Fruit fly (Drosophila melanogaster): ENCODE measurements around the gene RpS12.

RpS12 gene

dm6 chr3L:13021727-13022126 is 1.4 kb upstream of the RpS12 start:
- peak; percentile 53 for TF ChIP-seq dsf (GFP tag; optimal IDR thresholded peaks at IDR 0.05; ENCODE audit: borderline replicate concordance)
- TF ChIP-seq pan (optimal IDR thresholded peaks at IDR 0.05) = no peak
- no peak for TF ChIP-seq lola (GFP tag; optimal IDR thresholded peaks at IDR 0.05)
- peak; percentile 78 for TF ChIP-seq ey (GFP tag; optimal IDR thresholded peaks at IDR 0.05)
- TF ChIP-seq Myc (optimal IDR thresholded peaks at IDR 0.05) = no peak
- TF ChIP-seq psq (GFP tag; optimal IDR thresholded peaks at IDR 0.05) = peak; percentile 57
- TF ChIP-seq Jra (GFP tag; optimal IDR thresholded peaks at IDR 0.05) = peak; percentile 4
- no peak for TF ChIP-seq GATAd (GFP tag; optimal IDR thresholded peaks at IDR 0.05)
- TF ChIP-seq CG32264 (GFP tag; optimal IDR thresholded peaks at IDR 0.05) = peak; percentile 38
- no peak for TF ChIP-seq Mio (GFP tag; optimal IDR thresholded peaks at IDR 0.05)
- TF ChIP-seq OdsH (GFP tag; optimal IDR thresholded peaks at IDR 0.05) = peak; percentile 72
- TF ChIP-seq brk (GFP tag; optimal IDR thresholded peaks at IDR 0.05) = peak; percentile 50
- no peak for TF ChIP-seq CG9705 (GFP tag; optimal IDR thresholded peaks at IDR 0.05)
- TF ChIP-seq Sp1 (GFP tag; optimal IDR thresholded peaks at IDR 0.05) = peak; percentile 61
- TF ChIP-seq br (GFP tag; optimal IDR thresholded peaks at IDR 0.05) = peak; percentile 75
- TF ChIP-seq h (GFP tag; optimal IDR thresholded peaks at IDR 0.05) = peak; percentile 74
- TF ChIP-seq N (GFP tag; optimal IDR thresholded peaks at IDR 0.05) = no peak
- TF ChIP-seq woc (GFP tag; optimal IDR thresholded peaks at IDR 0.05) = no peak
- TF ChIP-seq rgr (GFP tag; optimal IDR thresholded peaks at IDR 0.05) = peak; percentile 75
- TF ChIP-seq jim (GFP tag; optimal IDR thresholded peaks at IDR 0.05) = no peak
- no peak for TF ChIP-seq sage (GFP tag; optimal IDR thresholded peaks at IDR 0.05)
- TF ChIP-seq Dfd (GFP tag; optimal IDR thresholded peaks at IDR 0.05) = no peak
- TF ChIP-seq CrebA (GFP tag; optimal IDR thresholded peaks at IDR 0.05; ENCODE audit: borderline replicate concordance) = no peak
- peak; percentile 80 for TF ChIP-seq tai (GFP tag; optimal IDR thresholded peaks at IDR 0.05)
- peak; percentile 61 for TF ChIP-seq HLH106 (tag; optimal IDR thresholded peaks at IDR 0.05)
- no peak for TF ChIP-seq Rel (GFP tag; optimal IDR thresholded peaks at IDR 0.05)
- TF ChIP-seq Rel (tag; optimal IDR thresholded peaks at IDR 0.05) = no peak
- TF ChIP-seq dl (GFP tag; optimal IDR thresholded peaks at IDR 0.05; ENCODE audit: insufficient read depth in 1 of 2, partially characterized antibody in 2 of 2) = no peak
- TF ChIP-seq foxo (GFP tag; optimal IDR thresholded peaks at IDR 0.05) = peak in 1 of 2 experiments; percentile 78
- TF ChIP-seq Abd-B (GFP tag; optimal IDR thresholded peaks at IDR 0.05) = no peak
- TF ChIP-seq Hnf4 (GFP tag; optimal IDR thresholded peaks at IDR 0.05) = peak; percentile 58
- no peak for TF ChIP-seq Hr78 (GFP tag; optimal IDR thresholded peaks at IDR 0.05)
- no peak for TF ChIP-seq sv (GFP tag; optimal IDR thresholded peaks at IDR 0.05)
- peak; percentile 31 for TF ChIP-seq dmrt93B (GFP tag; optimal IDR thresholded peaks at IDR 0.05)
- TF ChIP-seq Dif (GFP tag; optimal IDR thresholded peaks at IDR 0.05; ENCODE audit: partially characterized antibody) = no peak
- TF ChIP-seq fru (GFP tag; optimal IDR thresholded peaks at IDR 0.05) = peak; percentile 78

DNA sequence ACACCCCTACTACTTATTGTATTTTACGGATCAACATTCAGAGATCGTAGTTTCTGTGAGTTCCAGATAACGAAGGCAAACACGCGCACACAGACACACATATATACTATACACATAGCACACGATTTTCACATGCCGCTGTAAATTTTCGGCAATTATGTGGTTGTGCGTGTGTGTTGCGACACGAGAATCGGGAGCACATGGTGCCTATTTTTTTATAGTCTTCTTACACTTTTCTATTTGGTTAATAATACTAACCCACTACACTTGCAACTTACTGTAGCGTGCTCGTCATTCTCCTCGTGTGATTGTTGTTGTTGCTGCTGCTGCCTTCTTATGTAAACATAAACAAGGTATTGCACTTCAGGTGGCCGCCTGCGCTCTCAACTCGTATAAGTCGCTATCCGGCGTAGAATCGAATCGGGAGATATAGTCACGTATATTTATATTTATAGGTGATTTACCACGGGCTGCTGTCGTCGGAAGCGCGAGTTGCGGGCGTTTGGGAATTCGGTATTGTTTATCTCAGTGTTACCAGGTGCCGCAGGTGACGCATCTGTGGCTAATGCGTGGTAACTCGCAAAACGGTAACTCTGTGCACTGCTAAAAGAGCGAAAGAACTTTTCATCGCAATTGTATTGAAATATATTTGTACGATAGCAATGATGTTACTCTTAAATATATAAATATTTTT is 845 bp upstream of the RpS12 start, which contains the start of gene Adk2:
Adk2 (minus strand) TSS at position 529 of the 694 bp plus-strand sequence.
- no peak for TF ChIP-seq Dif (GFP tag; optimal IDR thresholded peaks at IDR 0.05; ENCODE audit: partially characterized antibody)
- no peak for TF ChIP-seq foxo (GFP tag; optimal IDR thresholded peaks at IDR 0.05)
- TF ChIP-seq h (GFP tag; optimal IDR thresholded peaks at IDR 0.05) = peak; percentile 10
- peak; percentile 40 for TF ChIP-seq rgr (GFP tag; optimal IDR thresholded peaks at IDR 0.05)
- TF ChIP-seq Hnf4 (GFP tag; optimal IDR thresholded peaks at IDR 0.05) = no peak
- TF ChIP-seq br (GFP tag; optimal IDR thresholded peaks at IDR 0.05) = no peak
- no peak for TF ChIP-seq CG32264 (GFP tag; optimal IDR thresholded peaks at IDR 0.05)
- no peak for TF ChIP-seq Rel (GFP tag; optimal IDR thresholded peaks at IDR 0.05)
- peak; percentile 78 for TF ChIP-seq Rel (tag; optimal IDR thresholded peaks at IDR 0.05)
- TF ChIP-seq Hr83 (GFP tag; optimal IDR thresholded peaks at IDR 0.05; ENCODE audit: poor library complexity, severe bottlenecking) = peak; percentile 39

DNA sequence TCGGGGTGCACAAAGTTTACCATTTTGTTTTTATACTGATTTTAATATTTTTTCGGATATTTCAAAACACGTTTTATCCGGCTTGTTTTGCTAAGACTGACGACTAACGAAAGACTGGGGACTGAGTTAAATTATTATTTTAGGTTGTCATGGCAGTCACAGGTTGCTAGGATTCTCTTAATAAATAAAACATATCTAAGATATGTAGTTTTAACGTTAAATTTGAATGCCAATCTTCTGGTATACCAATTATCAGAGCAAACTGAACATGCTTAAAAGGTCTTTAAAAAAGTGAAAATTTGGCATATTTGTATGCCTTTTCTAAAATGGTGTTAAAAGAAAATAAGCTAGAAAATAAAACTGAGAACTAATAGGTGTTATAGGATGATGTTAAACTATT is 3.2 kb downstream of the RpS12 start, which contains the start of gene Zmynd10:
Zmynd10 (minus strand) TSS at position 101 of the 400 bp plus-strand sequence.
- TF ChIP-seq foxo (GFP tag; optimal IDR thresholded peaks at IDR 0.05) = no peak
- TF ChIP-seq GATAd (GFP tag; optimal IDR thresholded peaks at IDR 0.05) = no peak
- TF ChIP-seq CrebA (GFP tag; optimal IDR thresholded peaks at IDR 0.05; ENCODE audit: borderline replicate concordance) = no peak
- TF ChIP-seq Hr83 (GFP tag; optimal IDR thresholded peaks at IDR 0.05; ENCODE audit: poor library complexity, severe bottlenecking) = no peak
- TF ChIP-seq OdsH (GFP tag; optimal IDR thresholded peaks at IDR 0.05) = no peak
- TF ChIP-seq Dfd (GFP tag; optimal IDR thresholded peaks at IDR 0.05) = no peak
- no peak for TF ChIP-seq Rel (GFP tag; optimal IDR thresholded peaks at IDR 0.05)
- no peak for TF ChIP-seq Rel (tag; optimal IDR thresholded peaks at IDR 0.05)
- no peak for TF ChIP-seq Dif (GFP tag; optimal IDR thresholded peaks at IDR 0.05; ENCODE audit: partially characterized antibody)
- TF ChIP-seq woc (GFP tag; optimal IDR thresholded peaks at IDR 0.05) = no peak
- no peak for TF ChIP-seq CG32264 (GFP tag; optimal IDR thresholded peaks at IDR 0.05)
- no peak for TF ChIP-seq Hr78 (GFP tag; optimal IDR thresholded peaks at IDR 0.05)
- no peak for TF ChIP-seq dmrt93B (GFP tag; optimal IDR thresholded peaks at IDR 0.05)
- no peak for TF ChIP-seq Vsx2 (GFP tag; optimal IDR thresholded peaks at IDR 0.05; ENCODE audit: partially characterized antibody)
- no peak for TF ChIP-seq dsf (GFP tag; optimal IDR thresholded peaks at IDR 0.05; ENCODE audit: borderline replicate concordance)
- TF ChIP-seq jim (GFP tag; optimal IDR thresholded peaks at IDR 0.05) = no peak
- TF ChIP-seq Myc (optimal IDR thresholded peaks at IDR 0.05) = no peak
- no peak for TF ChIP-seq HLH106 (tag; optimal IDR thresholded peaks at IDR 0.05)
- no peak for TF ChIP-seq br (GFP tag; optimal IDR thresholded peaks at IDR 0.05)

Measured in whole organism, wandering third instar larva.